Worm (Caenorhabditis elegans) whole organism, L4 larva: ENCODE results near the gene unc-41.

Experiments used
- ama-1 ChIP-seq: fragments of 150-350 bp; optimal IDR thresholded peaks from 2 replicates; lab custom pipeline; 2014; ENCODE audit warnings: inconsistent platforms, mixed read lengths
- daf-8 ChIP-seq: fragments of 200-800 bp; sonication (Bioruptor generic); IDR thresholded peaks from 2 replicates; pipeline ENCODE4 v1.3.6; 2022; ENCODE audit warnings: missing genetic modification characterization, missing compliant biosample characterization
- jun-1 ChIP-seq: fragments of 150-350 bp; optimal IDR thresholded peaks from 2 replicates; lab custom pipeline; 2014; ENCODE audit warnings: missing biosample characterization, missing genetic modification reagents, missing genetic modification characterization
- nhr-28 ChIP-seq: fragments of 150-350 bp; optimal IDR thresholded peaks from 2 replicates; lab custom pipeline; 2014; ENCODE audit warnings: missing biosample characterization, missing genetic modification characterization
- pha-4 ChIP-seq, 2 experiments: fragments of 150-350 bp in 1 of 2; fragments of 200-800 bp in 1 of 2; sonication (Bioruptor generic) in 1 of 2; IDR thresholded peaks in 1 of 2; optimal IDR thresholded peaks in 1 of 2; 2 replicates each; pipeline versions ENCODE4 v1.3.6 to Lab custom; 2014 to 2022; ENCODE audit warnings: missing genetic modification characterization in 2 of 2, missing genetic modification reagents in 2 of 2, missing biosample characterization in 1 of 2, missing compliant biosample characterization in 1 of 2
- skn-1 ChIP-seq: fragments of 150-350 bp; optimal IDR thresholded peaks from 2 replicates; lab custom pipeline; 2014; ENCODE audit warnings: missing biosample characterization, missing genetic modification characterization
- unc-62 ChIP-seq, 3 experiments: fragments of 150-350 bp in 1 of 3; sonication (generic microtip); optimal IDR thresholded peaks in 2 of 3; peaks in 1 of 3; 1 replicate in 1 of 3; 2 replicates in 2 of 3; lab custom pipeline; 2014 to 2017; ENCODE audit warnings: missing biosample characterization in 3 of 3, missing genetic modification characterization in 3 of 3, missing genetic modification reagents in 3 of 3, missing genotype in 1 of 3

DNA sequence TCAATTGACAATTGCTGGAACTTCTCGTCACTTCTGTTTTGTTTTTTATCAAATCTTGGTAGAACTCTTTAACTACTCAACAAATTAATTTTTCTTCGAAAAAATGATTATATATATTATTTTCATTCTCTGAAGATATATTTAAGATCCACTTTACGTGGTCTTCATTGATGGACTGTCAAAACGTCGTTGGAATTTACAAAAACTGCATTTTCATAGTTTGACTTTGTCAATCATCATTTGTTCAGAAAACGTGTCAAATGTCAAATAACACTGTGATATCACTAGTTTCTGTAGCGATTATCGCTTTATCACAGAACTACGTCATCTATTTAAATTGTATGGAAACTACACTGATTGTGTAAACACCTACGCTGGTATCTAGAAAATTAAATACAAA lies 51.6 kb downstream of the unc-41 start:
- TF ChIP-seq nhr-28 (tag; lab: Kevin White, UChicago) (peak; percentile 42), daf-8 (GFP tag; lab: Robert Waterston, UW) (no peak), skn-1 (tag; lab: Kevin White, UChicago) (no peak), jun-1 (tag; lab: Kevin White, UChicago) (no peak), pha-4 (GFP tag; IDR thresholded peaks at IDR 0.05; lab: Robert Waterston, UW) (no peak), pha-4 (tag; optimal IDR thresholded peaks at IDR 0.05; lab: Kevin White, UChicago) (no peak), ama-1 (no peak), unc-62 (GFP tag; optimal IDR thresholded peaks at IDR 0.05 in 1 of 2; lab: Kevin White, UChicago) (no peak), unc-62 (tag; optimal IDR thresholded peaks at IDR 0.05; lab: Kevin White, UChicago) (no peak)
